Worm (Caenorhabditis elegans): ENCODE measurements around the gene acs-2.
"Not testable (repeated sequence)": the region's sequence is repeated elsewhere in the genome, so short reads cannot be mapped to it uniquely, and the experiment has no call there.

DNA sequence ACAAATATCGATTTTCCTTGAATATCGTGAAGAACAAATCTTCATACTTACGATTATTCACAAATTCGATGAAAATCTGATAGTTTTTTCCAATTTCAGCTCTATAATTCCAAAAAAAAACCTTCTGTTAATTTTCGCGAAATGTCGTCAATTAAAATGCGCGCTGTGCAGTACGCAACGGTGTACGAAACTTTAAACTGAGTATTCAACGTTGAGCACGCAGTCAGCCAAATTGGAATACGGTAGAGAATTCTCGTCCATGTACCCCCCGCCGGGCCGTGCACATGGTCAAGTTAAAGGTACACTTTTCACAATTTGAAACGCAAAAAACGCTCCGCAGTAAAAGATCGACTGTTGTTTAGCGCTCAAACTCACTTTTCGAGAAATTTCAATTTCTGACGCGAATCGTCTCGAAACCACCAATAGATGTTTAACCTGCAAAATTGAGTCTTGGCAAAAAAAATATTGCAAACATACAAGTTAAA is 23.0 kb downstream of the acs-2 start, which contains the start of gene F28F8.7:
- TF ChIP-seq ztf-29 (GFP tag; IDR thresholded peaks at IDR 0.05); ref-1 (GFP tag; conservative IDR thresholded peaks at IDR 0.05); med-1 (GFP tag; optimal IDR thresholded peaks at IDR 0.05; ENCODE audit: insufficient read depth); ztf-23 (GFP tag; IDR thresholded peaks at IDR 0.05); tab-1 (GFP tag; IDR thresholded peaks at IDR 0.05); flt-1 (GFP tag; IDR thresholded peaks at IDR 0.05): not testable (repeated sequence)
